Worm (Caenorhabditis elegans) whole organism, L4 larva: ENCODE results near the gene C03C10.2.
A peak's percentile ranks its signal among the peaks of the same experiment; 100 is the strongest.

Experiments
- D1046.2 ChIP-seq: fragments of 200-800 bp; sonication (Bioruptor generic); IDR thresholded peaks from 2 replicates; pipeline ENCODE4 v1.3.6; 2022; ENCODE audit warnings: missing genetic modification characterization, missing compliant biosample characterization
- F49E8.2 ChIP-seq: sonication (generic microtip); optimal IDR thresholded peaks from 2 replicates; lab custom pipeline; 2016; ENCODE audit warnings: missing compliant biosample characterization, mild to moderate bottlenecking, missing genetic modification characterization, borderline replicate concordance
- T20F7.1 ChIP-seq: fragments of 200-800 bp; sonication (Bioruptor generic); optimal IDR thresholded peaks from 2 replicates; lab custom pipeline; 2018; ENCODE audit warnings: mild to moderate bottlenecking, missing genetic modification characterization, missing compliant biosample characterization
- Y75B8A.6 ChIP-seq: fragments of 200-800 bp; sonication (Bioruptor generic); IDR thresholded peaks from 2 replicates; pipeline ENCODE4 v1.3.6; 2022; ENCODE audit warnings: missing genetic modification reagents, missing genetic modification characterization, missing compliant biosample characterization
- ZK546.5 ChIP-seq, 2 experiments: sonication (generic microtip); optimal IDR thresholded peaks; 2 replicates each; lab custom pipeline; 2017; ENCODE audit warnings: missing biosample characterization in 2 of 2, missing genetic modification characterization in 2 of 2
- aha-1 ChIP-seq: fragments of 150-350 bp; peaks from one replicate; lab custom pipeline; 2014; ENCODE audit warnings: missing biosample characterization, missing genetic modification characterization
- arid-1 ChIP-seq: fragments of 200-800 bp; sonication (Bioruptor generic); conservative IDR thresholded peaks from 2 replicates; pipeline ENCODE4 v1.3.6; 2022; ENCODE audit warnings: missing genetic modification reagents, missing genetic modification characterization, missing compliant biosample characterization
- attf-4 ChIP-seq: sonication (generic microtip); optimal IDR thresholded peaks from 3 replicates; lab custom pipeline; 2017; ENCODE audit warnings: missing biosample characterization, missing genetic modification characterization
- ceh-20 ChIP-seq: fragments of 200-800 bp; sonication (Bioruptor generic); IDR thresholded peaks from 2 replicates; pipeline ENCODE4 v1.3.6; 2022; ENCODE audit warnings: missing genetic modification reagents, missing genetic modification characterization, missing compliant biosample characterization
- ceh-28 ChIP-seq: fragments of 150-350 bp; optimal IDR thresholded peaks from 2 replicates; lab custom pipeline; 2014; ENCODE audit warnings: missing biosample characterization, missing genetic modification reagents, missing genetic modification characterization
- ceh-44 ChIP-seq: fragments of 200-800 bp; sonication (Bioruptor generic); IDR thresholded peaks from 2 replicates; pipeline ENCODE4 v1.3.6; 2022; ENCODE audit warnings: missing genetic modification reagents, missing genetic modification characterization, missing compliant biosample characterization
- ceh-82 ChIP-seq: sonication (generic microtip); optimal IDR thresholded peaks from 2 replicates; lab custom pipeline; 2017; ENCODE audit warnings: missing biosample characterization, missing genetic modification characterization
- cey-2 ChIP-seq: sonication (generic microtip); optimal IDR thresholded peaks from 3 replicates; lab custom pipeline; 2017; ENCODE audit warnings: missing genetic modification characterization, mild to moderate bottlenecking, missing compliant biosample characterization, antibody characterized with exemption, borderline replicate concordance; ENCODE audit not compliant: insufficient read depth
- ctbp-1 ChIP-seq: fragments of 200-800 bp; sonication (Bioruptor generic); IDR thresholded peaks from 2 replicates; pipeline ENCODE4 v1.3.6; 2022; ENCODE audit warnings: missing genetic modification reagents, missing genetic modification characterization, missing compliant biosample characterization
- daf-12 ChIP-seq: fragments of 150-350 bp; optimal IDR thresholded peaks from 2 replicates; lab custom pipeline; 2014; ENCODE audit warnings: missing biosample characterization, missing genetic modification reagents, missing genetic modification characterization
- daf-8 ChIP-seq: fragments of 200-800 bp; sonication (Bioruptor generic); IDR thresholded peaks from 2 replicates; pipeline ENCODE4 v1.3.6; 2022; ENCODE audit warnings: missing genetic modification characterization, missing compliant biosample characterization
- dmd-6 ChIP-seq: fragments of 200-800 bp; sonication (Bioruptor generic); IDR thresholded peaks from 2 replicates; pipeline ENCODE4 v1.3.6; 2022; ENCODE audit warnings: missing genetic modification reagents, missing genetic modification characterization, missing compliant biosample characterization
- dmd-8 ChIP-seq: fragments of 200-800 bp; sonication (Bioruptor generic); IDR thresholded peaks from 2 replicates; pipeline ENCODE4 v1.3.6; 2022; ENCODE audit warnings: missing genetic modification characterization, missing compliant biosample characterization
- dmd-9 ChIP-seq: fragments of 200-800 bp; sonication (Bioruptor generic); IDR thresholded peaks from 2 replicates; pipeline ENCODE4 v1.3.6; 2022; ENCODE audit warnings: missing genetic modification reagents, missing genetic modification characterization, missing compliant biosample characterization
- dpl-1 ChIP-seq: fragments of 150-350 bp; optimal IDR thresholded peaks from 2 replicates; lab custom pipeline; 2014; ENCODE audit warnings: missing biosample characterization, missing genetic modification reagents, missing genetic modification characterization
- duxl-1 ChIP-seq: sonication (generic microtip); optimal IDR thresholded peaks from 2 replicates; lab custom pipeline; 2016; ENCODE audit warnings: mild to moderate bottlenecking, missing genetic modification characterization, moderate library complexity, missing compliant biosample characterization; ENCODE audit not compliant: poor library complexity
- dve-1 ChIP-seq: sonication (generic microtip); optimal IDR thresholded peaks from 2 replicates; lab custom pipeline; 2017; ENCODE audit warnings: antibody characterized with exemption, mild to moderate bottlenecking, missing genetic modification characterization, missing compliant biosample characterization; ENCODE audit not compliant: insufficient read depth
- fos-1 ChIP-seq: fragments of 150-350 bp; optimal IDR thresholded peaks from 2 replicates; lab custom pipeline; 2014; ENCODE audit warnings: missing biosample characterization, missing genetic modification characterization
- hlh-30 ChIP-seq: sonication (generic microtip); optimal IDR thresholded peaks from 2 replicates; lab custom pipeline; 2017; ENCODE audit warnings: antibody characterized with exemption, mild to moderate bottlenecking, missing genetic modification characterization, missing compliant biosample characterization; ENCODE audit not compliant: insufficient read depth
- lim-7 ChIP-seq: fragments of 200-800 bp; sonication (Bioruptor generic); IDR thresholded peaks from 2 replicates; pipeline ENCODE4 v1.3.6; 2022; ENCODE audit warnings: missing genetic modification characterization, missing compliant biosample characterization
- lin-13 ChIP-seq: fragments of 150-350 bp; optimal IDR thresholded peaks from 2 replicates; lab custom pipeline; 2014; ENCODE audit warnings: missing biosample characterization, missing genetic modification reagents, missing genetic modification characterization
- lin-15B ChIP-seq: fragments of 150-350 bp; sonication (generic microtip); optimal IDR thresholded peaks from 3 replicates; lab custom pipeline; 2014; ENCODE audit warnings: missing biosample characterization, missing genetic modification characterization
- lin-38 ChIP-seq: fragments of 200-800 bp; sonication (Bioruptor generic); IDR thresholded peaks from 2 replicates; pipeline ENCODE4 v1.3.6; 2022; ENCODE audit warnings: missing genetic modification reagents, missing genetic modification characterization, missing compliant biosample characterization
- madf-5 ChIP-seq, 2 experiments: fragments of 200-800 bp; sonication (Bioruptor generic); IDR thresholded peaks; 2 replicates each; pipeline ENCODE4 v1.3.6; 2022; ENCODE audit warnings: missing compliant biosample characterization in 2 of 2, missing genetic modification characterization in 2 of 2
- mdl-1 ChIP-seq, 2 experiments: fragments of 150-350 bp in 1 of 2; sonication (generic microtip) in 1 of 2; optimal IDR thresholded peaks; 2 replicates each; lab custom pipeline; 2014 to 2017; ENCODE audit warnings: missing biosample characterization in 2 of 2, missing genetic modification characterization in 2 of 2
- mdt-29 ChIP-seq: fragments of 200-800 bp; sonication (Bioruptor generic); IDR thresholded peaks from 2 replicates; pipeline ENCODE4 v1.3.6; 2022; ENCODE audit warnings: missing genetic modification reagents, missing genetic modification characterization, missing compliant biosample characterization
- mes-2 ChIP-seq: sonication (generic microtip); optimal IDR thresholded peaks from 2 replicates; lab custom pipeline; 2016; ENCODE audit warnings: missing genotype, mild to moderate bottlenecking, missing genetic modification characterization, missing compliant biosample characterization; ENCODE audit not compliant: poor library complexity, severe bottlenecking
- nhr-25 ChIP-seq: sonication (generic microtip); optimal IDR thresholded peaks from 2 replicates; lab custom pipeline; 2017; ENCODE audit warnings: missing genetic modification characterization, mild to moderate bottlenecking, missing compliant biosample characterization, antibody characterized with exemption, moderate library complexity, borderline replicate concordance; ENCODE audit not compliant: insufficient read depth
- nhr-28 ChIP-seq: fragments of 150-350 bp; optimal IDR thresholded peaks from 2 replicates; lab custom pipeline; 2014; ENCODE audit warnings: missing biosample characterization, missing genetic modification characterization
- nhr-42 ChIP-seq: fragments of 200-800 bp; sonication (Bioruptor generic); IDR thresholded peaks from 2 replicates; pipeline ENCODE4 v1.3.6; 2022; ENCODE audit warnings: missing genetic modification characterization, missing compliant biosample characterization
- php-3 ChIP-seq: fragments of 200-800 bp; sonication (Bioruptor generic); IDR thresholded peaks from 2 replicates; pipeline ENCODE4 v1.3.6; 2022; ENCODE audit warnings: missing genetic modification reagents, missing genetic modification characterization, missing compliant biosample characterization
- pqm-1 ChIP-seq: sonication (generic microtip); optimal IDR thresholded peaks from 2 replicates; lab custom pipeline; 2017; ENCODE audit warnings: missing biosample characterization, missing genetic modification characterization
- rbr-2 ChIP-seq: sonication (generic microtip); optimal IDR thresholded peaks from 2 replicates; lab custom pipeline; 2016; ENCODE audit warnings: missing genotype, missing genetic modification characterization, missing compliant biosample characterization
- set-16 ChIP-seq: fragments of 200-800 bp; sonication (Bioruptor generic); IDR thresholded peaks from 2 replicates; pipeline ENCODE4 v1.3.6; 2022; ENCODE audit warnings: missing genetic modification reagents, missing genetic modification characterization, missing compliant biosample characterization
- skn-1 ChIP-seq: fragments of 150-350 bp; optimal IDR thresholded peaks from 2 replicates; lab custom pipeline; 2014; ENCODE audit warnings: missing biosample characterization, missing genetic modification characterization
- snpc-1.2 ChIP-seq: fragments of 200-800 bp; sonication (Bioruptor generic); IDR thresholded peaks from 2 replicates; pipeline ENCODE4 v1.3.6; 2022; ENCODE audit warnings: missing genetic modification reagents, missing genetic modification characterization, missing compliant biosample characterization
- spr-1 ChIP-seq: sonication (generic microtip); optimal IDR thresholded peaks from 2 replicates; lab custom pipeline; 2016; ENCODE audit warnings: mild to moderate bottlenecking, missing genetic modification characterization, missing compliant biosample characterization
- spr-3 ChIP-seq: fragments of 200-800 bp; sonication (Bioruptor generic); optimal IDR thresholded peaks from 2 replicates; lab custom pipeline; 2018; ENCODE audit warnings: mild to moderate bottlenecking, missing genetic modification characterization, missing compliant biosample characterization
- tra-1 ChIP-seq: fragments of 200-800 bp; sonication (Bioruptor generic); IDR thresholded peaks from 2 replicates; pipeline ENCODE4 v1.3.6; 2022; ENCODE audit warnings: missing genetic modification reagents, missing genetic modification characterization, missing compliant biosample characterization
- unc-130 ChIP-seq: sonication (generic microtip); optimal IDR thresholded peaks from 2 replicates; lab custom pipeline; 2016; ENCODE audit warnings: missing genetic modification reagents, missing genetic modification characterization, missing compliant biosample characterization
- unc-39 ChIP-seq: sonication (generic microtip); optimal IDR thresholded peaks from 2 replicates; lab custom pipeline; 2017; ENCODE audit warnings: missing biosample characterization, missing genetic modification characterization
- vab-7 ChIP-seq: fragments of 200-800 bp; sonication (Bioruptor generic); IDR thresholded peaks from 2 replicates; pipeline ENCODE4 v1.3.6; 2022; ENCODE audit warnings: missing genetic modification reagents, missing genetic modification characterization, missing compliant biosample characterization
- zag-1 ChIP-seq: fragments of 150-350 bp; optimal IDR thresholded peaks from 2 replicates; lab custom pipeline; 2014; ENCODE audit warnings: missing biosample characterization, missing genetic modification characterization
- zfp-3 ChIP-seq: fragments of 200-800 bp; sonication (Bioruptor generic); conservative IDR thresholded peaks from 2 replicates; pipeline ENCODE4 v1.3.6; 2022; ENCODE audit warnings: missing genetic modification reagents, missing genetic modification characterization, missing compliant biosample characterization
- ztf-11 ChIP-seq: fragments of 150-350 bp; optimal IDR thresholded peaks from 2 replicates; lab custom pipeline; 2014; ENCODE audit warnings: missing biosample characterization, missing genetic modification characterization

The C03C10.2 gene

DNA sequence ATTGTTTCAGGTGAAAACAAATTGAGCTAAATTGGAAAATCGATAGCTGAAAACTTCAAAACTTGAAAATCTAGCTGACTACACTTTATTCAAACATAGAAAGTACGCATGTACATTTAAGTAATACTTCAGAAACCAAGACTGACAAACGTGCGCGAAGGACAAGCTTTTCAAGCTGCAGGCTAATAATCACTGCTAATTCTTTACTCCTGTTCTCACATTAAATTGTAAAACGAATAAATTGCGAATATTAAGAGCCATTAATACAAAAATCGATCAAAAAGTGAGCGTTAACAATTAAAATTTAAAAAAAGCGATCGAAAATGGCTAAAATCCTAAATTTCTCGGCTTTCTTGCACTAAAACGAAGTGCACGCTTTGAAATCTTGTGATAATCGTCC lies 3.8 kb upstream of the C03C10.2 start:
- TF ChIP-seq aha-1 (tag; lab: Kevin White, UChicago) (peak; percentile 80), lin-38 (no peak)

DNA sequence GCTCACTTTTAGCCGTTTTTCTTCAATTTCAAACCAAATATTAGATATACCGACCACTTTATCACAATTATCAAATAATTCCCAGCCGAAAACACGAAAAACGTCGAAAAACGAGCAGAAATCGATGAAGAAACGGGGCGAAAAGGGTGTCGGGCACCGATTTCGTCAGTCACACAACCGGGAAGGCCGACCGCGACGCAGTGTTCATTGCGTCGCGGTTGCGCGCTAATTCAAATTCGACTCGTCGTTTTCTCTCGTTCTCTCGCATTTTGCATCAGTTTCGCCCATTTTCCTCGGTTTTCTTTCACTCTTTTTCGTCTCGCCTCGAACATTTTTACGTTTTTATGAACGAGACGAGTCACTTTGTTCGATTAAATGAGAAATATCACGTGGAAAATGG lies 3.3 kb upstream of the C03C10.2 start:
- TF ChIP-seq daf-8 (GFP tag; lab: Robert Waterston, UW), result no peak
- TF ChIP-seq zag-1 (tag; lab: Kevin White, UChicago), result no peak
- peak; percentile 83 for TF ChIP-seq hlh-30
- no peak for TF ChIP-seq arid-1 (GFP tag; lab: Robert Waterston, UW)
- no peak for TF ChIP-seq ceh-82 (tag; lab: Kevin White, UChicago)
- peak; percentile 16 for TF ChIP-seq lin-15B (tag; lab: Kevin White, UChicago)
- peak; percentile 60 for TF ChIP-seq nhr-28 (tag; lab: Kevin White, UChicago)
- TF ChIP-seq unc-130 (GFP tag; lab: Kevin White, UChicago), result no peak
- TF ChIP-seq pqm-1 (tag; lab: Kevin White, UChicago), result no peak
- TF ChIP-seq dmd-6, result peak; percentile 59
- TF ChIP-seq Y75B8A.6, result no peak
- peak; percentile 82 for TF ChIP-seq dve-1 (tag; lab: Kevin White, UChicago)
- TF ChIP-seq lim-7, result no peak
- TF ChIP-seq mdt-29 (GFP tag; lab: Robert Waterston, UW), result 0 out of 2 replicates have a peak, but pooled peaks have one; percentile 15
- peak; percentile 46 for TF ChIP-seq rbr-2 (tag; lab: Kevin White, UChicago)
- TF ChIP-seq fos-1 (tag; lab: Kevin White, UChicago), result no peak
- no peak for TF ChIP-seq vab-7
- TF ChIP-seq ctbp-1, result no peak
- TF ChIP-seq nhr-25, result no peak
- no peak for TF ChIP-seq tra-1 (GFP tag; lab: Robert Waterston, UW)
- no peak for TF ChIP-seq D1046.2 (GFP tag; lab: Robert Waterston, UW)
- TF ChIP-seq dmd-9 (GFP tag; lab: Robert Waterston, UW), result no peak
- no peak for TF ChIP-seq ceh-28 (tag; lab: Kevin White, UChicago)
- 0 out of 2 replicates have a peak, but pooled peaks have one; percentile 39 for TF ChIP-seq ceh-20 (GFP tag; lab: Robert Waterston, UW)
- no peak for TF ChIP-seq php-3 (GFP tag; lab: Robert Waterston, UW)
- TF ChIP-seq nhr-42 (GFP tag; lab: Robert Waterston, UW), result no peak
- TF ChIP-seq dmd-8 (GFP tag; lab: Robert Waterston, UW), result no peak
- no peak for TF ChIP-seq zfp-3 (GFP tag; lab: Robert Waterston, UW)
- no peak for TF ChIP-seq daf-12 (tag; lab: Kevin White, UChicago)
- TF ChIP-seq spr-1 (tag; lab: Kevin White, UChicago), result no peak
- TF ChIP-seq unc-39 (tag; lab: Kevin White, UChicago), result no peak
- peak; percentile 63 for TF ChIP-seq mes-2 (tag; lab: Kevin White, UChicago)
- TF ChIP-seq spr-3, result no peak
- TF ChIP-seq snpc-1.2 (GFP tag; lab: Robert Waterston, UW), result no peak
- no peak for TF ChIP-seq duxl-1
- TF ChIP-seq attf-4 (tag; lab: Kevin White, UChicago), result no peak
- TF ChIP-seq lin-13, result peak; percentile 56
- TF ChIP-seq ZK546.5 (tag; optimal IDR thresholded peaks at IDR 0.05; lab: Kevin White, UChicago), result no peak
- no peak for TF ChIP-seq ztf-11 (tag; lab: Kevin White, UChicago)
- TF ChIP-seq dpl-1, result peak; percentile 87
- no peak for TF ChIP-seq skn-1 (tag; lab: Kevin White, UChicago)
- peak in 1 of 2 experiments; percentile 82 for TF ChIP-seq mdl-1 (tag; optimal IDR thresholded peaks at IDR 0.05; lab: Kevin White, UChicago)
- no peak for TF ChIP-seq cey-2 (tag; lab: Kevin White, UChicago)
- no peak for TF ChIP-seq madf-5 (GFP tag; IDR thresholded peaks at IDR 0.05; lab: Robert Waterston, UW)
- peak; percentile 47; the same call in 1 of the 2 replicates for TF ChIP-seq set-16 (GFP tag; lab: Robert Waterston, UW)
- no peak for TF ChIP-seq F49E8.2 (tag; lab: Kevin White, UChicago)
- no peak for TF ChIP-seq ceh-44 (GFP tag; lab: Robert Waterston, UW)
- TF ChIP-seq T20F7.1 (GFP tag; lab: Kevin White, UChicago), result peak; percentile 16
